Fruit fly (Drosophila melanogaster) S2 (cell line): ENCODE data around the gene CG9286.

Source experiments
- CG8478 ChIP-seq: fragments of >200 bp; optimal IDR thresholded peaks from 2 replicates; lab custom pipeline; 2018
- CTCF ChIP-seq, 2 experiments: fragments of >200 bp; optimal IDR thresholded peaks; 2 replicates each; lab custom pipeline; 2018

DNA sequence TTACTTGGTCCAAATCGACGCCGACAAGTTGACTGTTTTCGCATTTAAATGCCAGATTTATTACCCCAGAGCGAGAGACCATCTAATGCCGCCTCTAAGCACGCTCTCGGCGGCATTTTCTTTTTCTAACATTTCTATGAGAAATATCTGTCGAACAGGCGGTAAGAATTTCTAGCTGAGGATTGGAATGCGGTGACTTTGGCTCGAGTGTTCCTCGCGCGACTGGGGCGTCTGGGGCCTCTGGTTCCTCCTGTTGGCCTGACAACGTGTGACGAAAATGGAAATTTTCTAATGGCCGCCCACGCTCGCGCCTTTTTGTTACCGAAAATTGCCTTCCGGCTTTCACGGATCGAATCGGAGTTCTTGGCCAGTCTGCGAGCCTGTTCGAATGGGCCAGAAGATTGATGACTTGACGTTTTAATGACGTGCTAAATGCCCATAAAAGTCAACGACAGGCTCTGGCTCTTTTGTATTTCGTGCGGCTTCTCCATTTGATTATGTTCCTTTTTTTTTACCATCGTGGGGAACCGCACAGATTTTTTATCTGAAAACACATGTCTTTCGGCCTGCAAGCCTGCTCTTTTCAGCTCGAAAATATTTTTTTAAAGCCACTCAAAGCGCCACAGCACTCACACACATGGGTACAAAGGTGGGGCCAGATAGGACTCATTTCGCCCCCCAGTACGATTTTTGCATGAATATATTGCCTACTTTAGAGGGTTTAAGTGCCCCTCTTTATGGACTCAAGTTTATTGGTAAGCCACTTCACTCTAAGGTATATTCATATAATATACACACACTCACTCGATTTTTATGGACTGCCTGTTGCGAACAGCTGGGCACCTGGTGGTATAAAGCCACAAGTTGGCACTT lies 20.7 kb downstream of the CG9286 start:
- no peak for TF ChIP-seq CTCF (optimal IDR thresholded peaks at IDR 0.05; lab: Kevin White, UChicago)
- no peak for TF ChIP-seq CG8478
